Worm (Caenorhabditis elegans) whole organism, early embryonic: ENCODE measurements around the gene clec-229.
"Not testable (repeated sequence)": the region's sequence is repeated elsewhere in the genome, so short reads cannot be mapped to it uniquely, and the experiment has no call there.

ENCODE experiments used
- B0310.2 ChIP-seq: sonication (generic microtip); optimal IDR thresholded peaks from 2 replicates; lab custom pipeline; 2016; ENCODE audit warnings: mild to moderate bottlenecking, missing genetic modification characterization, missing compliant biosample characterization
- F13C5.2 ChIP-seq: sonication (generic microtip); optimal IDR thresholded peaks from 2 replicates; lab custom pipeline; 2017; ENCODE audit warnings: mild to moderate bottlenecking, missing genetic modification characterization, inconsistent platforms, missing compliant biosample characterization
- aly-1 ChIP-seq: sonication (generic microtip); optimal IDR thresholded peaks from 2 replicates; lab custom pipeline; 2016; ENCODE audit warnings: missing genetic modification characterization, missing compliant biosample characterization
- ama-1 ChIP-seq: fragments of 150-350 bp; optimal IDR thresholded peaks from 2 replicates; lab custom pipeline; 2014
- ceh-13 ChIP-seq: fragments of 200-800 bp; sonication (Bioruptor generic); optimal IDR thresholded peaks from 2 replicates; lab custom pipeline; 2018; ENCODE audit warnings: mild to moderate bottlenecking, missing genetic modification characterization, missing compliant biosample characterization
- ceh-36 ChIP-seq: sonication (generic microtip); optimal IDR thresholded peaks from 2 replicates; lab custom pipeline; 2016; ENCODE audit warnings: missing genetic modification characterization, inconsistent platforms, missing compliant biosample characterization
- ets-7 ChIP-seq: sonication (generic microtip); optimal IDR thresholded peaks from 2 replicates; lab custom pipeline; 2016; ENCODE audit warnings: missing genotype, missing genetic modification characterization, missing compliant biosample characterization
- flt-1 ChIP-seq: fragments of 200-800 bp; sonication (Bioruptor generic); IDR thresholded peaks from 2 replicates; pipeline ENCODE4 v1.3.6; 2022; ENCODE audit warnings: missing genetic modification characterization, missing compliant biosample characterization
- hmbx-1 ChIP-seq: sonication (generic microtip); optimal IDR thresholded peaks from 2 replicates; lab custom pipeline; 2016; ENCODE audit warnings: mild to moderate bottlenecking, missing genetic modification characterization, missing compliant biosample characterization
- hmg-4 ChIP-seq: fragments of 200-800 bp; sonication (Bioruptor generic); optimal IDR thresholded peaks from 2 replicates; lab custom pipeline; 2018; ENCODE audit warnings: mild to moderate bottlenecking, missing genetic modification characterization, missing compliant biosample characterization
- hnd-1 ChIP-seq: sonication (generic microtip); optimal IDR thresholded peaks from 2 replicates; lab custom pipeline; 2016; ENCODE audit warnings: missing genetic modification characterization, missing compliant biosample characterization
- pes-1 ChIP-seq: fragments of 200-800 bp; sonication (Bioruptor generic); IDR thresholded peaks from 2 replicates; pipeline ENCODE4 v1.3.6; 2022; ENCODE audit warnings: missing genetic modification reagents, missing genetic modification characterization, missing compliant biosample characterization
- scrt-1 ChIP-seq: fragments of 200-800 bp; sonication (Bioruptor generic); IDR thresholded peaks from 2 replicates; pipeline ENCODE4 v1.3.6; 2022; ENCODE audit warnings: missing genetic modification characterization, missing compliant biosample characterization
- sea-1 ChIP-seq: fragments of 200-800 bp; sonication (Bioruptor generic); conservative IDR thresholded peaks from 2 replicates; pipeline ENCODE4 v1.3.6; 2022; ENCODE audit warnings: missing genetic modification characterization, missing compliant biosample characterization
- tbx-11 ChIP-seq: fragments of 200-800 bp; sonication (Bioruptor generic); IDR thresholded peaks from 2 replicates; pipeline ENCODE4 v1.3.6; 2022; ENCODE audit warnings: missing genetic modification characterization, missing compliant biosample characterization
- tbx-37 ChIP-seq: fragments of 200-800 bp; sonication (Bioruptor generic); conservative IDR thresholded peaks from 2 replicates; pipeline ENCODE4 v1.3.6; 2022; ENCODE audit warnings: missing genetic modification reagents, missing genetic modification characterization, missing compliant biosample characterization
- tra-4 ChIP-seq: sonication (generic microtip); optimal IDR thresholded peaks from 2 replicates; lab custom pipeline; 2017; ENCODE audit warnings: missing genetic modification characterization, missing compliant biosample characterization

clec-229 gene

DNA sequence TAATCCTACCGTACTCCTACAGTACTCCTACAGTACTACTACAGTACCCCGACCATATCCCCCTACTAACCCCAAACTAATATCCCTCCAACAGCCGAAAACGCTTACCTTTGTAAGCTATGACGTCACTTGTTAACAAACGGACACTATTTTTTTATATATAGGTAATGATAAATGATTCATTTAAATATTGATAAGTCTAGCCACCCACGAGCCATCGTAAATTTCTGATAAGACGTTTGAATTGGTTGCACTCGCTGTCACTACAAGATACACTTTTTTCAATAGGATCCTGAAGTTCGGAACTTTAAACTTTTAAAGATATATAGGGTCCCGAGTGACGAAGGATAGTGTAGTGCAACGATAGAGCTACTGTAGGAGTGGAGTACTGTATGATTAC, 18.7 kb downstream of the clec-229 start, which contains the start of gene nhr-247:
Gene nhr-247, plus strand, starts transcription at position 330 of the 400 bp plus-strand sequence.
- not testable (repeated sequence) for TF ChIP-seq F13C5.2 (tag; lab: Kevin White, UChicago); ama-1 (lab: Kevin White, UChicago); ceh-13

DNA sequence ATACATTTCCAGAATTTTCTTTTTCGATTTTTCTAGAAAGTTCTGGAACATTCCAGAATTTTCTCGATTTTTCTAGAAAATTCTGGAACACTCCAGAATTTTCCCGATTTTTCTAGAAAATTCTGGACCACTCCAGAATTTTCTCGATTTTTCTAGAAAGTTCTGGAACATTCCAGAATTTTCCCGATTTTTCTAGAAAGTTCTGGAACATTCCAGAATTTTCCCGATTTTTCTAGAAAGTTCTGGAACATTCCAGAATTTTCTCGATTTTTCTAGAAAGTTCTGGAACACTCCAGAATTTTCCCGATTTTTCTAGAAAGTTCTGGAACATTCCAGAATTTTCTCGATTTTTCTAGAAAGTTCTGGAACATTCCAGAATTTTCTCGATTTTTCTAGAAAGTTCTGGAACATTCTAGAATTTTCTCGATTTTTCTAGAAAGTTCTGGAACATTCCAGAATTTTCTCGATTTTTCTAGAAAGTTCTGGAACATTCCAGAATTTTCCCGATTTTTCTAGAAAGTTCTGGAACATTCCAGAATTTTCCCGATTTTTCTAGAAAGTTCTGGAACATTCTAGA, 20.5 kb downstream of the clec-229 start:
- TF ChIP-seq pes-1 (GFP tag; lab: Robert Waterston, UW) (peak; percentile 64), flt-1 (GFP tag; lab: Robert Waterston, UW) (peak; percentile 51; the same call in 1 of the 2 replicates)

DNA sequence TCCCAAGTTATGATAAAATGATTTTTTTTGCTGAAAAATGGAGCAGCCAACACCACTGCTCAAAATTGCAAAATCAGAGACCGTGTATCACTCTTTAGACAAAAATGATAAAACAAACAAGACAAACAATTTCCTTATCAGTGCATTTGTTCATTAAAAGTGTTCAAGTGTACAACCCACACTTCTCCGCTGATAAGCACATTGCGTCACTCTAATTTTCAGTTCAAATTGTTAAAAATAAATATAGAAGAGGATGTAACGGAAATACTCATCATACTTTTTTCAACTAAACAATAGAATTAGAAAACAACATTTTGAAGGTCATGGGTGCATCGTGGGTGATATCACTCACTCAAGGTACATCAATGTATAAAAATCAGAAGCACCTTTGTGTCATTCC, 22.7 kb downstream of the clec-229 start, which contains the start of gene nhr-291:
Gene nhr-291, plus strand, starts transcription at position 324 of the 400 bp plus-strand sequence.
- TF ChIP-seq ets-7 (tag; lab: Kevin White, UChicago) (no peak), flt-1 (GFP tag; lab: Robert Waterston, UW) (no peak)

DNA sequence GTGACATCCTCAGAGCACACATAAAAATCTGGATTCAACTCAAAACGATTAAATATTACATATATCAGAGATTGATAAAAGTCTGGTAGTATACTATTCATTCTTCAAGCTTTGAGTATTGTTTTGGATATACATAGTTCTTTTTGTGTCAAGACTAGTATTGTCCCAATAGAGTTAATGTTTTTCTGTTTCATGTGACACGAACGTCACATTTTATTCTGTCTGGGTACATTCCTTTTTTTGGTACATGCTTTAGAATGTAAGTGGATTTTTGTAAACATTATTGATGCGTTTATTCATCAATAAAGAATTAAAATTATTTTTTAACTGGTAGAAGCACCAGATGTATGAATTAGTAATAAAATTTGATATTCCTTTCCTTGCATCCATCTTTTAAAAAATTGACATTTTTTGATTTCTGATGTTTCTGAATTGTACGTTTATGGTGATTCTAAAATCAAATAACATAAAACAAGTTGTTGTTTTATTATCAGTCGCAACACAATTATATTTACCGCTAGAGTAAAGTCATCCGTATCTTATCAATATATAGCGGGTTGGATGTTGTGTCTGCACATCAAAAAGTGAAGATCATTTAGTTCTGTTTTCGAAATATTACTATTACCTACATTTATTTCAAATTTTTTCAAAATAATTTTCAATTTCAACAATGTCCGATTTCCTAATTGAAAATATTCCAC, 25.3 kb downstream of the clec-229 start, which contains the start of the genes srt-22 and nhr-246:
Gene srt-22, minus strand, starts transcription at position 101 of the 701 bp plus-strand sequence.
Gene nhr-246, plus strand, starts transcription at position 651 of the 701 bp plus-strand sequence.
- TF ChIP-seq tra-4 (tag; lab: Kevin White, UChicago), result no peak
- no peak for TF ChIP-seq hmg-4 (GFP tag; lab: Kevin White, UChicago)
- no peak for TF ChIP-seq ets-7 (tag; lab: Kevin White, UChicago)
- TF ChIP-seq scrt-1 (GFP tag; lab: Robert Waterston, UW), result no peak
- no peak for TF ChIP-seq pes-1 (GFP tag; lab: Robert Waterston, UW)
- TF ChIP-seq F13C5.2 (tag; lab: Kevin White, UChicago), result no peak
- TF ChIP-seq hnd-1 (tag; lab: Kevin White, UChicago), result no peak
- no peak for TF ChIP-seq ceh-13
- TF ChIP-seq sea-1 (GFP tag; lab: Robert Waterston, UW), result no peak
- no peak for TF ChIP-seq ceh-36 (tag; lab: Kevin White, UChicago)

DNA sequence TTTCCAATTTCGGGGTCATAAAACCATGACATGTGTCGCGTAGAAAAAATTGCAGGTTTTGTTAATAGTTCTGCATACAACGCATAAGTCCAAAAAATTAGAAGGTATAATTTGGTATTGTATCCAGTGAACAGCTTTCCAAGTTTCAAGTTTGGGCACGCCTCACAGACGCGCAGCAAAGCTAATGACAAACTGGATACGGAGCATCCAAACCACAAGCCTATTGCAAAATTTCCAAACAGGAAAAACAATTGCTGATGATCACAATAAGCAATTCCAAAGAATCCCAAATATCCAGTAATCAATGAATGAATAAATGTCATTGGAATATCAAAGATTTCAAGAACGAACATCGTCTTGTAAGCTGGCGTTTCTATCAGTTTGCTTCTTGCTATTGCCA, 27.8 kb downstream of the clec-229 start:
- no peak for TF ChIP-seq hmg-4 (GFP tag; lab: Kevin White, UChicago)
- TF ChIP-seq B0310.2, result no peak
- TF ChIP-seq F13C5.2 (tag; lab: Kevin White, UChicago), result no peak
- TF ChIP-seq ama-1 (lab: Kevin White, UChicago), result no peak
- TF ChIP-seq scrt-1 (GFP tag; lab: Robert Waterston, UW), result no peak
- no peak for TF ChIP-seq pes-1 (GFP tag; lab: Robert Waterston, UW)
- no peak for TF ChIP-seq ceh-36 (tag; lab: Kevin White, UChicago)
- TF ChIP-seq sea-1 (GFP tag; lab: Robert Waterston, UW), result no peak
- TF ChIP-seq aly-1 (tag; lab: Kevin White, UChicago), result no peak
- no peak for TF ChIP-seq ceh-13
- no peak for TF ChIP-seq tbx-11
- TF ChIP-seq tbx-37 (GFP tag; lab: Robert Waterston, UW), result no peak
- TF ChIP-seq tra-4 (tag; lab: Kevin White, UChicago), result no peak
- no peak for TF ChIP-seq hmbx-1 (tag; lab: Kevin White, UChicago)
- no peak for TF ChIP-seq flt-1 (GFP tag; lab: Robert Waterston, UW)
- no peak for TF ChIP-seq hnd-1 (tag; lab: Kevin White, UChicago)
- no peak for TF ChIP-seq ets-7 (tag; lab: Kevin White, UChicago)

DNA sequence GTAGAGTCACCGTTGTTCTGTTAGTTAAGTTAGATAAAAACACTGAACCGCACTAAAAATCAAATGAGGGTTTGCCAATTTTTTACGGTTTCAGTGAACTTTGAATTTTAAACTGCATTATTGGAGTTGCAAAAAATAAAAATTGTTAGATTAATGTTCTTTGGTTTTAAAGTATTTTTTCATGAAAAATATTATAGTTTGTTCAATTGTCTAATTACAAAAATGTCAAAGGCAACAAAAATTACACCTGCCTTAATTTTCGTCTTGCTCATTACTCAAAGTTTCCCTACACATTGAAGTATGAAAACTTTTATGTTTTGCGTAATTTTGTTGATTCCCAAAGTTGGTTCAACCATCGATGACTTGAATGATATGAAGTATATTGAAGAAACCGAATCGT, 30.5 kb downstream of the clec-229 start, which contains the start of gene irld-62:
Gene irld-62, plus strand, starts transcription at position 301 of the 400 bp plus-strand sequence.
- no peak for TF ChIP-seq tra-4 (tag; lab: Kevin White, UChicago)
- TF ChIP-seq F13C5.2 (tag; lab: Kevin White, UChicago), result no peak
- no peak for TF ChIP-seq scrt-1 (GFP tag; lab: Robert Waterston, UW)
- no peak for TF ChIP-seq ets-7 (tag; lab: Kevin White, UChicago)
- no peak for TF ChIP-seq pes-1 (GFP tag; lab: Robert Waterston, UW)
- TF ChIP-seq B0310.2, result no peak
- TF ChIP-seq sea-1 (GFP tag; lab: Robert Waterston, UW), result no peak
- TF ChIP-seq hmg-4 (GFP tag; lab: Kevin White, UChicago), result no peak
- TF ChIP-seq tbx-37 (GFP tag; lab: Robert Waterston, UW), result no peak
- TF ChIP-seq ceh-13, result no peak
- TF ChIP-seq hmbx-1 (tag; lab: Kevin White, UChicago), result no peak

DNA sequence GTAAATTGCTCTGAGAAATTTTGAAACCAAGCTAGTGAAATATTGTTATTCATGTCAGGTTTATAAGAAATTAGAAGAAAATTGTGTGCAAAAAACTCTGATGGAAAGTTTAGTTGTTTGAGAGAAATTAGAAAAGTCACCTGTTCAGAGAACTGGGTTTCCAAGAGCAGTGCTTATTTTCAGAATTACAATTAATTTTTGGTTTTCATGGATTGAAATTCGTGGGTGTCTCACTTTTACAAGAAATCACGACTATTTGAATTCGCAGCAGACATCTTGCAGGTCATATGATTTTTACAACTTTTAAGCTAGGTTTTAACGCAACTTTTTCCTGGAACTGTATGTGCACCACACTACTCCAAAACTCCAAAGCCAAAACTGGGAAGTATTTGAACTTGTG, 32.3 kb downstream of the clec-229 start, which contains the start of gene srz-10:
Gene srz-10, minus strand, starts transcription at position 88 of the 400 bp plus-strand sequence.
- TF ChIP-seq scrt-1 (GFP tag; lab: Robert Waterston, UW) (no peak), F13C5.2 (tag; lab: Kevin White, UChicago) (no peak), hnd-1 (tag; lab: Kevin White, UChicago) (no peak), ceh-36 (tag; lab: Kevin White, UChicago) (no peak), sea-1 (GFP tag; lab: Robert Waterston, UW) (no peak), tbx-11 (no peak), tbx-37 (GFP tag; lab: Robert Waterston, UW) (no peak), ets-7 (tag; lab: Kevin White, UChicago) (no peak), flt-1 (GFP tag; lab: Robert Waterston, UW) (no peak), tra-4 (tag; lab: Kevin White, UChicago) (no peak), ama-1 (lab: Kevin White, UChicago) (no peak), hmbx-1 (tag; lab: Kevin White, UChicago) (no peak), aly-1 (tag; lab: Kevin White, UChicago) (no peak), hmg-4 (GFP tag; lab: Kevin White, UChicago) (no peak), B0310.2 (no peak), ceh-13 (no peak), pes-1 (GFP tag; lab: Robert Waterston, UW) (no peak)
